Fruit fly (Drosophila melanogaster) whole organism, prepupa: ENCODE results near the gene Mst98Ca.

Experiments
- CG10669 ChIP-seq: fragments of 200-800 bp; sonication (Bioruptor generic); optimal IDR thresholded peaks from 3 replicates; lab custom pipeline; 2018; ENCODE audit warnings: missing biosample characterization, mild to moderate bottlenecking, missing genetic modification characterization, moderate library complexity
- CG31627 ChIP-seq: fragments of 200-800 bp; sonication (Bioruptor generic); optimal IDR thresholded peaks from 3 replicates; lab custom pipeline; 2016; ENCODE audit warnings: missing biosample characterization, missing genetic modification characterization
- CG34406 ChIP-seq: fragments of 200-800 bp; sonication (Bioruptor generic); optimal IDR thresholded peaks from 3 replicates; lab custom pipeline; 2016; ENCODE audit warnings: missing biosample characterization, missing genetic modification characterization
- CG3919 ChIP-seq: fragments of 200-800 bp; sonication (Bioruptor generic); optimal IDR thresholded peaks from 3 replicates; lab custom pipeline; 2016; ENCODE audit warnings: missing biosample characterization, missing genetic modification characterization
- CG4318 ChIP-seq: fragments of 200-800 bp; sonication (Bioruptor generic); optimal IDR thresholded peaks from 3 replicates; lab custom pipeline; 2017; ENCODE audit warnings: missing biosample characterization, mild to moderate bottlenecking, missing genetic modification characterization
- CG6163 ChIP-seq: fragments of 200-800 bp; sonication (Bioruptor generic); IDR thresholded peaks from 3 replicates; pipeline ENCODE4 v1.3.6; 2022; ENCODE audit warnings: missing biosample characterization, missing genetic modification characterization
- CG6276 ChIP-seq: fragments of 200-800 bp; sonication (Bioruptor generic); optimal IDR thresholded peaks from 2 replicates; lab custom pipeline; 2017; ENCODE audit warnings: missing biosample characterization, mild to moderate bottlenecking, missing genetic modification characterization
- CG6792 ChIP-seq: fragments of 200-800 bp; sonication (Bioruptor generic); optimal IDR thresholded peaks from 3 replicates; lab custom pipeline; 2016; ENCODE audit warnings: missing biosample characterization, missing genetic modification characterization
- CG6808 ChIP-seq: fragments of 200-800 bp; sonication (Bioruptor generic); optimal IDR thresholded peaks from 3 replicates; lab custom pipeline; 2017; ENCODE audit warnings: missing biosample characterization, missing genetic modification characterization, mild to moderate bottlenecking, moderate library complexity, missing genetic modification reagents
- CG6854 ChIP-seq: fragments of 200-800 bp; sonication (Bioruptor generic); optimal IDR thresholded peaks from 2 replicates; lab custom pipeline; 2017; ENCODE audit warnings: missing biosample characterization, mild to moderate bottlenecking, missing genetic modification characterization
- CG7368 ChIP-seq: fragments of 200-800 bp; sonication (Bioruptor generic); optimal IDR thresholded peaks from 3 replicates; lab custom pipeline; 2016; ENCODE audit warnings: missing biosample characterization, missing genetic modification characterization
- CG8319 ChIP-seq: fragments of 200-800 bp; sonication (Bioruptor generic); optimal IDR thresholded peaks from 3 replicates; lab custom pipeline; 2016; ENCODE audit warnings: missing biosample characterization, missing genetic modification characterization
- CG9139 ChIP-seq: fragments of 200-800 bp; sonication (Bioruptor generic); optimal IDR thresholded peaks from 3 replicates; lab custom pipeline; 2017; ENCODE audit warnings: missing biosample characterization, mild to moderate bottlenecking, missing genetic modification characterization
- Eip75B ChIP-seq: fragments of 200-800 bp; sonication (Bioruptor generic); optimal IDR thresholded peaks from 3 replicates; lab custom pipeline; 2016; ENCODE audit warnings: missing biosample characterization, missing genetic modification characterization
- Eip78C ChIP-seq: fragments of 200-800 bp; sonication (Bioruptor generic); peaks from one replicate; lab custom pipeline; 2016; ENCODE audit warnings: missing biosample characterization, missing genetic modification characterization
- Ets21C ChIP-seq: fragments of 200-800 bp; sonication (Bioruptor generic); optimal IDR thresholded peaks from 3 replicates; lab custom pipeline; 2016; ENCODE audit warnings: missing biosample characterization, missing genetic modification characterization
- Ets96B ChIP-seq: fragments of 200-800 bp; optimal IDR thresholded peaks from 2 replicates; lab custom pipeline; 2019; ENCODE audit warnings: missing biosample characterization, mild to moderate bottlenecking, missing genetic modification characterization, moderate library complexity
- Gug ChIP-seq: fragments of 200-800 bp; sonication (Bioruptor generic); IDR thresholded peaks from 2 replicates; pipeline ENCODE4 v1.3.6; 2022; ENCODE audit warnings: missing biosample characterization, missing genetic modification characterization
- Hr38 ChIP-seq: sonication (Bioruptor generic); optimal IDR thresholded peaks from 2 replicates; lab custom pipeline; 2016; ENCODE audit warnings: missing biosample characterization, missing genetic modification characterization
- Hr4 ChIP-seq: fragments of 200-800 bp; sonication (Bioruptor generic); optimal IDR thresholded peaks from 3 replicates; lab custom pipeline; 2016; ENCODE audit warnings: missing biosample characterization, missing genetic modification characterization
- Lpt ChIP-seq: fragments of 200-800 bp; sonication (Bioruptor generic); optimal IDR thresholded peaks from 3 replicates; lab custom pipeline; 2016; ENCODE audit warnings: missing biosample characterization, missing genetic modification characterization
- Met ChIP-seq: fragments of 200-800 bp; sonication (Bioruptor generic); optimal IDR thresholded peaks from 3 replicates; lab custom pipeline; 2016; ENCODE audit warnings: missing biosample characterization, missing genetic modification characterization
- OdsH ChIP-seq: fragments of 200-800 bp; sonication (Bioruptor generic); optimal IDR thresholded peaks from 3 replicates; lab custom pipeline; 2016; ENCODE audit warnings: missing biosample characterization, missing genetic modification characterization
- Smox ChIP-seq: fragments of 200-800 bp; sonication (Bioruptor generic); optimal IDR thresholded peaks from 3 replicates; lab custom pipeline; 2016; ENCODE audit warnings: missing biosample characterization, missing genetic modification characterization
- Sox102F ChIP-seq: fragments of 200-800 bp; sonication (Bioruptor generic); optimal IDR thresholded peaks from 2 replicates; lab custom pipeline; 2016; ENCODE audit warnings: missing biosample characterization, mild to moderate bottlenecking, missing genetic modification characterization
- Sox15 ChIP-seq: fragments of 200-800 bp; sonication (Bioruptor generic); optimal IDR thresholded peaks from 3 replicates; lab custom pipeline; 2016; ENCODE audit warnings: missing biosample characterization, missing genetic modification characterization
- achi ChIP-seq: fragments of 200-800 bp; sonication (Bioruptor generic); optimal IDR thresholded peaks from 3 replicates; lab custom pipeline; 2016; ENCODE audit warnings: missing biosample characterization, missing genetic modification characterization
- cyc ChIP-seq: fragments of 200-800 bp; sonication (Bioruptor generic); optimal IDR thresholded peaks from 3 replicates; lab custom pipeline; 2016; ENCODE audit warnings: missing biosample characterization, missing genetic modification characterization
- dac ChIP-seq: fragments of 200-800 bp; sonication (Bioruptor generic); optimal IDR thresholded peaks from 2 replicates; lab custom pipeline; 2017; ENCODE audit warnings: missing biosample characterization, mild to moderate bottlenecking, missing genetic modification characterization
- fd59A ChIP-seq: fragments of 200-800 bp; sonication (Bioruptor generic); optimal IDR thresholded peaks from 2 replicates; lab custom pipeline; 2017; ENCODE audit warnings: missing biosample characterization, mild to moderate bottlenecking, missing genetic modification characterization, missing genetic modification reagents
- fkh ChIP-seq: fragments of 200-800 bp; sonication (Bioruptor generic); optimal IDR thresholded peaks from 3 replicates; lab custom pipeline; 2017; ENCODE audit warnings: missing biosample characterization, mild to moderate bottlenecking, missing genetic modification characterization, moderate library complexity
- lz ChIP-seq: fragments of 200-800 bp; sonication (Bioruptor generic); optimal IDR thresholded peaks from 3 replicates; lab custom pipeline; 2016; ENCODE audit warnings: missing biosample characterization, missing genetic modification characterization
- net ChIP-seq: fragments of 200-800 bp; sonication (Bioruptor generic); optimal IDR thresholded peaks from 3 replicates; lab custom pipeline; 2016; ENCODE audit warnings: missing biosample characterization, missing genetic modification characterization
- spab ChIP-seq: fragments of 200-800 bp; sonication (Bioruptor generic); optimal IDR thresholded peaks from 2 replicates; lab custom pipeline; 2017; ENCODE audit warnings: missing biosample characterization, mild to moderate bottlenecking, missing genetic modification characterization, missing genetic modification reagents
- svp ChIP-seq: fragments of 200-800 bp; sonication (Bioruptor generic); peaks from one replicate; lab custom pipeline; 2016; ENCODE audit warnings: missing biosample characterization, missing genetic modification characterization
- topi ChIP-seq: fragments of 200-800 bp; sonication (Bioruptor generic); optimal IDR thresholded peaks from 3 replicates; lab custom pipeline; 2016; ENCODE audit warnings: missing biosample characterization, missing genetic modification characterization

Mst98Ca gene

dm6 chr3R:28307926-28308746 is 17.0 kb downstream of the Mst98Ca start (continued):
- TF ChIP-seq Ets21C, result no peak
- TF ChIP-seq net (GFP tag; lab: Kevin White, UChicago), result no peak
- no peak for TF ChIP-seq Gug
- 0 out of 3 replicates have a peak, but pooled peaks have one; percentile 33 for TF ChIP-seq CG6163 (GFP tag; lab: Robert Waterston, UW)
- no peak for TF ChIP-seq Met (GFP tag; lab: Kevin White, UChicago)
- no peak for TF ChIP-seq CG3919 (GFP tag; lab: Kevin White, UChicago)
- no peak for TF ChIP-seq topi (GFP tag; lab: Kevin White, UChicago)
- TF ChIP-seq spab (GFP tag; lab: Kevin White, UChicago), result no peak
- no peak for TF ChIP-seq CG31627 (GFP tag; lab: Kevin White, UChicago)
- no peak for TF ChIP-seq dac (GFP tag; lab: Kevin White, UChicago)
- no peak for TF ChIP-seq CG9139 (GFP tag; lab: Kevin White, UChicago)
- no peak for TF ChIP-seq CG6792 (GFP tag; lab: Kevin White, UChicago)
- no peak for TF ChIP-seq Eip75B (GFP tag; lab: Kevin White, UChicago)
- peak; percentile 54 for TF ChIP-seq Hr4 (GFP tag; lab: Kevin White, UChicago)
- TF ChIP-seq Sox102F (GFP tag; lab: Kevin White, UChicago), result no peak
- no peak for TF ChIP-seq fd59A (GFP tag; lab: Kevin White, UChicago)
- no peak for TF ChIP-seq Ets96B (tag; lab: Kevin White, UChicago)
- peak; percentile 25 for TF ChIP-seq svp
- no peak for TF ChIP-seq CG7368
- TF ChIP-seq OdsH (GFP tag; lab: Kevin White, UChicago), result peak; percentile 11
- no peak for TF ChIP-seq CG8319 (GFP tag; lab: Kevin White, UChicago)

DNA sequence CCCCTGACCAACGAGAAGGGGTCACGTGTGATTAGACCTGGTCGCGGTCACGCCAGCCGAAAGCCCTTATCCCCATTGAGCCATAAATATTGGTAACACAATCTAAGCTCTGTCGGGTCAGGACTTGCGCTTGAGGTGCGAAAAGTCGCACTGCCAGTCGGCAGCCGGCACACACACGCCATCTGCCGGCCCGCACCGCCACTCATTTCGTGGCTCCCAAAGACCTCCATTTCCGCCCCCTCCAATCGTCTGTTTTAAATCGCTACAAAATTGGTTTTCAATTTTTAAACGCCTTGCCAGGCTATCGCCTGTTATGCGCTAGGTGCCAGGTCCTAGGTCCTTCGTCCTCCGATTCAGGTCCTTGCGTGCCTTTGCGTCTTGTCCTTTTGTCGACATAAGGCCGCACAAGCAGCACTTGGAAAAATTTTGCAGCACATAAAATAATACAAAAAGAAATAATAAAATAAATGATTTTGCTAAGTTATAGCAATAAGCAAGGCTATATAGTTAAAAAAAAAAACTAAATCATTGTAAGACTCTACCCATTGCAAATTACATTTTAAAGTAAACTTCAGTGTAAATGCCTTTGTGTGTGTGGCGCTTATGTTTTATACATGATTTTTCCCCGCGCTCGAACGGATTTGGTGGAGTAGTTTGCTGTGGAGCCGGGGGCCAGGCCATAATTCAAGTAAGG is 26.2 kb downstream of the Mst98Ca start:
- TF ChIP-seq CG34406 (GFP tag; lab: Kevin White, UChicago) (no peak), CG6276 (no peak), Met (GFP tag; lab: Kevin White, UChicago) (no peak), CG8319 (GFP tag; lab: Kevin White, UChicago) (no peak), topi (GFP tag; lab: Kevin White, UChicago) (no peak), Eip78C (GFP tag; lab: Kevin White, UChicago) (peak; percentile 19), spab (GFP tag; lab: Kevin White, UChicago) (no peak), lz (GFP tag; lab: Kevin White, UChicago) (no peak), CG9139 (GFP tag; lab: Kevin White, UChicago) (no peak), CG6163 (GFP tag; lab: Robert Waterston, UW) (0 out of 3 replicates have a peak, but pooled peaks have one; percentile 12), CG10669 (peak; percentile 23), Eip75B (GFP tag; lab: Kevin White, UChicago) (no peak), Lpt (no peak), CG3919 (GFP tag; lab: Kevin White, UChicago) (peak; percentile 16), fkh (no peak), CG6808 (peak; percentile 37), Smox (GFP tag; lab: Kevin White, UChicago) (no peak), CG31627 (GFP tag; lab: Kevin White, UChicago) (no peak), dac (GFP tag; lab: Kevin White, UChicago) (no peak), CG6854 (GFP tag; lab: Kevin White, UChicago) (no peak), Sox102F (GFP tag; lab: Kevin White, UChicago) (no peak), achi (GFP tag; lab: Kevin White, UChicago) (no peak), cyc (GFP tag; lab: Kevin White, UChicago) (peak; percentile 21)

dm6 chr3R:28323718-28324350 is 32.7 kb downstream of the Mst98Ca start:
- TF ChIP-seq Hr4 (GFP tag; lab: Kevin White, UChicago) (no peak), topi (GFP tag; lab: Kevin White, UChicago) (no peak), dac (GFP tag; lab: Kevin White, UChicago) (no peak), Sox15 (GFP tag; lab: Kevin White, UChicago) (no peak), achi (GFP tag; lab: Kevin White, UChicago) (no peak), Smox (GFP tag; lab: Kevin White, UChicago) (no peak), Hr38 (no peak), CG31627 (GFP tag; lab: Kevin White, UChicago) (no peak), CG4318 (no peak), Eip78C (GFP tag; lab: Kevin White, UChicago) (no peak), Sox102F (GFP tag; lab: Kevin White, UChicago) (no peak)
